Worm (Caenorhabditis elegans) whole organism, early embryonic: ENCODE data around the gene C06C3.10.

Experiments used
- F13C5.2 ChIP-seq: sonication (generic microtip); optimal IDR thresholded peaks from 2 replicates; lab custom pipeline; 2017; ENCODE audit warnings: mild to moderate bottlenecking, missing genetic modification characterization, inconsistent platforms, missing compliant biosample characterization
- aly-1 ChIP-seq: sonication (generic microtip); optimal IDR thresholded peaks from 2 replicates; lab custom pipeline; 2016; ENCODE audit warnings: missing genetic modification characterization, missing compliant biosample characterization
- ama-1 ChIP-seq: fragments of 150-350 bp; optimal IDR thresholded peaks from 2 replicates; lab custom pipeline; 2014
- ceh-36 ChIP-seq: sonication (generic microtip); optimal IDR thresholded peaks from 2 replicates; lab custom pipeline; 2016; ENCODE audit warnings: missing genetic modification characterization, inconsistent platforms, missing compliant biosample characterization
- ets-7 ChIP-seq: sonication (generic microtip); optimal IDR thresholded peaks from 2 replicates; lab custom pipeline; 2016; ENCODE audit warnings: missing genotype, missing genetic modification characterization, missing compliant biosample characterization
- flt-1 ChIP-seq: fragments of 200-800 bp; sonication (Bioruptor generic); IDR thresholded peaks from 2 replicates; pipeline ENCODE4 v1.3.6; 2022; ENCODE audit warnings: missing genetic modification characterization, missing compliant biosample characterization
- hmbx-1 ChIP-seq: sonication (generic microtip); optimal IDR thresholded peaks from 2 replicates; lab custom pipeline; 2016; ENCODE audit warnings: mild to moderate bottlenecking, missing genetic modification characterization, missing compliant biosample characterization
- pes-1 ChIP-seq: fragments of 200-800 bp; sonication (Bioruptor generic); IDR thresholded peaks from 2 replicates; pipeline ENCODE4 v1.3.6; 2022; ENCODE audit warnings: missing genetic modification reagents, missing genetic modification characterization, missing compliant biosample characterization
- scrt-1 ChIP-seq: fragments of 200-800 bp; sonication (Bioruptor generic); IDR thresholded peaks from 2 replicates; pipeline ENCODE4 v1.3.6; 2022; ENCODE audit warnings: missing genetic modification characterization, missing compliant biosample characterization

DNA sequence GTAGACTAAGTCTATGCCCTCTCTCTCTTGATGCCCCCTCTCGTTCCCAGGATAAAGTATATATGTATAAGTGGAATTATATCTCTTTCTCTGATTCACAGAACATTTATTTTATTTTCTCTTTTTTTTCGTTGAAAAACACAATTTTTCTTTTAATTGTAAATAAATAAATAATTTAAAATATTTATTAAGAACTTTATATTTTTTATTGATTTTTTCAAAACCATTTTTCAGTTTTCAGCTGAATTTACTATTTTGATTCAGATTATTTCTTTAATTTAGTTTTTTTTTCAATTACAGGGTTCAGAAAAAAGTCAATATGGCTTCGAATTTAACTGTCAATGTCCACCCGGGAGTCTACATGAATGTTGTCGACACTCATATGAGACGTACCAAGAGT is 45.7 kb downstream of the C06C3.10 start, which contains the start of gene eif-3.F:
- TF ChIP-seq ets-7 (tag; lab: Kevin White, UChicago) = no peak
- no peak for TF ChIP-seq flt-1
- TF ChIP-seq pes-1 (GFP tag; lab: Robert Waterston, UW) = no peak
- TF ChIP-seq F13C5.2 (tag; lab: Kevin White, UChicago) = no peak
- no peak for TF ChIP-seq scrt-1 (GFP tag; lab: Robert Waterston, UW)
- no peak for TF ChIP-seq ama-1 (lab: Kevin White, UChicago)
- no peak for TF ChIP-seq ceh-36 (tag; lab: Kevin White, UChicago)
- no peak for TF ChIP-seq hmbx-1 (tag; lab: Kevin White, UChicago)
- TF ChIP-seq aly-1 (tag; lab: Kevin White, UChicago) = no peak
